Worm (Caenorhabditis elegans): Measurements from ENCODE around the gene T10C6.7.

T10C6.7 gene

ce11 chrV:16057010-16057463 is 25.5 kb upstream of the T10C6.7 start, which contains the start of gene F14H3.5:
TSS of gene F14H3.5 (minus strand) at chrV:16057060.
- no peak for TF ChIP-seq mbf-1 (tag; optimal IDR thresholded peaks at IDR 0.05)
- TF ChIP-seq C34F6.9 (tag; optimal IDR thresholded peaks at IDR 0.05): no peak
- TF ChIP-seq unc-62 (GFP tag; optimal IDR thresholded peaks at IDR 0.05): no peak
- no peak for TF ChIP-seq gmeb-1 (tag; optimal IDR thresholded peaks at IDR 0.05)
- TF ChIP-seq mdl-1 (tag; optimal IDR thresholded peaks at IDR 0.05): no peak
- TF ChIP-seq R02D3.7 (tag; optimal IDR thresholded peaks at IDR 0.05): no peak
- TF ChIP-seq aly-2 (tag; optimal IDR thresholded peaks at IDR 0.05): no peak
- no peak for TF ChIP-seq mab-5 (tag; optimal IDR thresholded peaks at IDR 0.05)
- no peak for TF ChIP-seq unc-55 (GFP tag; optimal IDR thresholded peaks at IDR 0.05)
- no peak for TF ChIP-seq ZK546.5 (tag; optimal IDR thresholded peaks at IDR 0.05)
- no peak for TF ChIP-seq fos-1 (tag; optimal IDR thresholded peaks at IDR 0.05)
- TF ChIP-seq dmd-4 (tag; optimal IDR thresholded peaks at IDR 0.05): no peak
- no peak for TF ChIP-seq ztf-11 (tag; optimal IDR thresholded peaks at IDR 0.05)

ce11 chrV:16055031-16055430 is 23.5 kb upstream of the T10C6.7 start, which contains the start of gene F14H3.4:
TSS of gene F14H3.4 (minus strand) at chrV:16055072.
- TF ChIP-seq nhr-25 (tag; optimal IDR thresholded peaks at IDR 0.05) (no peak), sem-4 (tag; optimal IDR thresholded peaks at IDR 0.05) (no peak), ceh-16 (tag; optimal IDR thresholded peaks at IDR 0.05) (no peak), ceh-82 (tag; optimal IDR thresholded peaks at IDR 0.05) (no peak), ztf-1 (GFP tag; conservative IDR thresholded peaks at IDR 0.05) (no peak), nhr-12 (tag; optimal IDR thresholded peaks at IDR 0.05) (no peak), nhr-237 (tag; optimal IDR thresholded peaks at IDR 0.05) (no peak), lin-39 (tag; optimal IDR thresholded peaks at IDR 0.05) (no peak), Y55F3AM.14 (GFP tag; optimal IDR thresholded peaks at IDR 0.05) (no peak), dmd-4 (tag; optimal IDR thresholded peaks at IDR 0.05) (no peak), unc-39 (tag; optimal IDR thresholded peaks at IDR 0.05) (no peak), C34F6.9 (tag; optimal IDR thresholded peaks at IDR 0.05) (no peak), elt-3 (tag; optimal IDR thresholded peaks at IDR 0.05) (no peak), aly-2 (tag; optimal IDR thresholded peaks at IDR 0.05) (no peak)

- no peak for TF ChIP-seq peb-1 (tag; optimal IDR thresholded peaks at IDR 0.05)
Measured at ce11 chrV:16053373-16053772, 21.9 kb upstream of the T10C6.7 start, which contains the start of gene F14H3.3. TSS of gene F14H3.3 (minus strand) at chrV:16053473.

ce11 chrV:16049177-16049576 is 17.7 kb upstream of the T10C6.7 start, which contains the start of gene best-12:
TSS of gene best-12 (plus strand) at chrV:16049477.
- TF ChIP-seq blmp-1 (tag; optimal IDR thresholded peaks at IDR 0.05; ENCODE audit: insufficient read depth): no peak

DNA sequence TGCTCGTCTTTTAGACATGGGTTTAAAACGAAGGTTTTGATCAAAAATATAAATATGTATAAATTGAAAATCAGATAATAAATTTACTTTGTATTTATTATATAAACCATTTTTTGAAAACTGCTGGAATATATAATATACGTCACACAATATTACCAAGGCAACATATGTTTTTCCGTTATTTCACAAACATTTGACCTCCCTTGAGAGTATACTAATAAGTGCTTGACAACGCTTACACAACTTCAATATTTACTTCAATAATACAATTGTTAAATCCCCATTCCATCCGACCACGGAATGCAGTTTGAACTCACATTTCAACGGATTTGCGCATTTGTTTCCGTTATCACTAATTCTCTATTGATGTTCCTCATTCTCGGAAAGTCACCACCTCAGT is 16.0 kb upstream of the T10C6.7 start, which contains the start of gene str-198:
Gene str-198 (plus strand): TSS at position 301 of the 400 bp plus-strand sequence.
- TF ChIP-seq F13H6.1 (tag; optimal IDR thresholded peaks at IDR 0.05) (no peak), mab-5 (tag; optimal IDR thresholded peaks at IDR 0.05) (no peak), nhr-25 (tag; optimal IDR thresholded peaks at IDR 0.05) (no peak), fos-1 (tag; optimal IDR thresholded peaks at IDR 0.05) (no peak), ztf-1 (GFP tag; conservative IDR thresholded peaks at IDR 0.05) (no peak), unc-55 (GFP tag; optimal IDR thresholded peaks at IDR 0.05) (no peak), sem-4 (tag; optimal IDR thresholded peaks at IDR 0.05) (no peak), egl-27 (tag; optimal IDR thresholded peaks at IDR 0.05) (no peak), C34F6.9 (tag; optimal IDR thresholded peaks at IDR 0.05) (no peak), nhr-10 (tag; optimal IDR thresholded peaks at IDR 0.05) (no peak), aly-2 (tag; optimal IDR thresholded peaks at IDR 0.05) (no peak), mdl-1 (tag; optimal IDR thresholded peaks at IDR 0.05) (no peak)

DNA sequence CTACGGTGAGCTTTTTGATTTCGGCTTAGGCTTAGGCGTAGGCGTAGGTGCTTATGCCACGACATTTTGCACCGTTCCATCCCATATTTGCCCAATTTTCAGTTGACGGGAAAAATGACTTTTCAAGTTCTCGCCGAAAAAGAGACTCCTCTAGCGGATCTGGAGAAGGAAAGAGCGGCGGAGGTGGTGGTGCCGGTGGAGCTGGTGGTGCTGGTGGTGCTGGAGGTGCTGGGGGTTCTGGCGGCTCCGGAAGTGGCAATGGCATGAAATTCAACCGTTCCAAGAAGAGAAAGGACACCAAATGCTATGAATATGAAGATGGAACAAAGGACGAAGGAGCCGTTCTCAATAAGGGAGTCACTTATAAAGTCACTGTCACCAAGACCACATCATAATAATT is 15.5 kb upstream of the T10C6.7 start:
- TF ChIP-seq snpc-4 (tag; optimal IDR thresholded peaks at IDR 0.05) (no peak), lin-39 (tag; optimal IDR thresholded peaks at IDR 0.05) (no peak), C34F6.9 (tag; optimal IDR thresholded peaks at IDR 0.05) (no peak), ztf-11 (tag; optimal IDR thresholded peaks at IDR 0.05) (no peak), lin-11 (tag; optimal IDR thresholded peaks at IDR 0.05) (no peak), elt-1 (tag; optimal IDR thresholded peaks at IDR 0.05) (no peak), sem-4 (tag; optimal IDR thresholded peaks at IDR 0.05) (no peak), nhr-21 (tag; optimal IDR thresholded peaks at IDR 0.05) (no peak), nhr-23 (tag; optimal IDR thresholded peaks at IDR 0.05) (no peak), blmp-1 (tag; optimal IDR thresholded peaks at IDR 0.05; ENCODE audit: insufficient read depth) (no peak), mab-5 (tag; optimal IDR thresholded peaks at IDR 0.05) (no peak), dmd-4 (tag; optimal IDR thresholded peaks at IDR 0.05) (no peak), crh-2 (tag; optimal IDR thresholded peaks at IDR 0.05) (no peak), unc-55 (GFP tag; optimal IDR thresholded peaks at IDR 0.05) (no peak), nhr-6 (tag; optimal IDR thresholded peaks at IDR 0.05) (no peak), R02D3.7 (tag; optimal IDR thresholded peaks at IDR 0.05) (no peak), nhr-11 (tag; optimal IDR thresholded peaks at IDR 0.05) (no peak), ceh-82 (tag; optimal IDR thresholded peaks at IDR 0.05) (no peak), nhr-77 (tag; optimal IDR thresholded peaks at IDR 0.05) (no peak), ztf-1 (GFP tag; conservative IDR thresholded peaks at IDR 0.05) (no peak)
